Worm (Caenorhabditis elegans) whole organism, L1 larva: ENCODE measurements around the gene F28H7.3.

Experiments
- aha-1 ChIP-seq: fragments of 150-350 bp; optimal IDR thresholded peaks from 2 replicates; lab custom pipeline; 2014; ENCODE audit warnings: missing biosample characterization, missing genetic modification characterization
- aly-2 ChIP-seq: fragments of 150-350 bp; optimal IDR thresholded peaks from 2 replicates; lab custom pipeline; 2014; ENCODE audit warnings: missing biosample characterization, missing genetic modification characterization
- egl-27 ChIP-seq, 2 experiments: fragments of 150-350 bp in 1 of 2; sonication (generic microtip); optimal IDR thresholded peaks; 3 replicates each; lab custom pipeline; 2017 to 2018; ENCODE audit warnings: missing biosample characterization in 2 of 2, missing genetic modification characterization in 2 of 2, missing genetic modification reagents in 2 of 2
- lin-13 ChIP-seq: fragments of 150-350 bp; optimal IDR thresholded peaks from 2 replicates; lab custom pipeline; 2014; ENCODE audit warnings: missing biosample characterization, missing genetic modification reagents, missing genetic modification characterization
- lin-15B ChIP-seq: fragments of 150-350 bp; sonication (generic microtip); optimal IDR thresholded peaks from 3 replicates; lab custom pipeline; 2014; ENCODE audit warnings: missing biosample characterization, missing genetic modification characterization
- nhr-12 ChIP-seq: sonication (generic microtip); optimal IDR thresholded peaks from 2 replicates; lab custom pipeline; 2017; ENCODE audit warnings: missing biosample characterization, missing genetic modification characterization
- unc-62 ChIP-seq: fragments of 150-350 bp; optimal IDR thresholded peaks from 2 replicates; lab custom pipeline; 2014; ENCODE audit warnings: missing biosample characterization, missing genetic modification reagents, missing genetic modification characterization

ce11 chrV:10760839-10761238, 10.3 kb upstream of the F28H7.3 start:
- TF ChIP-seq lin-15B (tag; lab: Kevin White, UChicago), result no peak
- no peak for TF ChIP-seq aha-1 (tag; lab: Kevin White, UChicago)
- no peak for TF ChIP-seq egl-27 (tag; optimal IDR thresholded peaks at IDR 0.05; lab: Kevin White, UChicago)
- no peak for TF ChIP-seq nhr-12 (tag; lab: Kevin White, UChicago)
- TF ChIP-seq aly-2 (tag; lab: Kevin White, UChicago), result no peak
- TF ChIP-seq unc-62, result no peak
- TF ChIP-seq lin-13 (GFP tag; lab: Kevin White, UChicago), result no peak
